Worm (Caenorhabditis elegans) whole organism, L4 larva: Measurements from ENCODE around the gene nspg-7.2.

ENCODE experiments used
- Y75B8A.6 ChIP-seq: fragments of 200-800 bp; sonication (Bioruptor generic); IDR thresholded peaks from 2 replicates; pipeline ENCODE4 v1.3.6; 2022; ENCODE audit warnings: missing genetic modification reagents, missing genetic modification characterization, missing compliant biosample characterization
- aly-2 ChIP-seq: sonication (generic microtip); optimal IDR thresholded peaks from 2 replicates; lab custom pipeline; 2018; ENCODE audit warnings: missing biosample characterization, missing genetic modification characterization
- ama-1 ChIP-seq: fragments of 150-350 bp; optimal IDR thresholded peaks from 2 replicates; lab custom pipeline; 2014; ENCODE audit warnings: inconsistent platforms, mixed read lengths
- dmd-9 ChIP-seq: fragments of 200-800 bp; sonication (Bioruptor generic); IDR thresholded peaks from 2 replicates; pipeline ENCODE4 v1.3.6; 2022; ENCODE audit warnings: missing genetic modification reagents, missing genetic modification characterization, missing compliant biosample characterization
- lin-15B ChIP-seq: fragments of 150-350 bp; sonication (generic microtip); optimal IDR thresholded peaks from 3 replicates; lab custom pipeline; 2014; ENCODE audit warnings: missing biosample characterization, missing genetic modification characterization
- nhr-28 ChIP-seq: fragments of 150-350 bp; optimal IDR thresholded peaks from 2 replicates; lab custom pipeline; 2014; ENCODE audit warnings: missing biosample characterization, missing genetic modification characterization
- skn-1 ChIP-seq: fragments of 150-350 bp; optimal IDR thresholded peaks from 2 replicates; lab custom pipeline; 2014; ENCODE audit warnings: missing biosample characterization, missing genetic modification characterization

DNA sequence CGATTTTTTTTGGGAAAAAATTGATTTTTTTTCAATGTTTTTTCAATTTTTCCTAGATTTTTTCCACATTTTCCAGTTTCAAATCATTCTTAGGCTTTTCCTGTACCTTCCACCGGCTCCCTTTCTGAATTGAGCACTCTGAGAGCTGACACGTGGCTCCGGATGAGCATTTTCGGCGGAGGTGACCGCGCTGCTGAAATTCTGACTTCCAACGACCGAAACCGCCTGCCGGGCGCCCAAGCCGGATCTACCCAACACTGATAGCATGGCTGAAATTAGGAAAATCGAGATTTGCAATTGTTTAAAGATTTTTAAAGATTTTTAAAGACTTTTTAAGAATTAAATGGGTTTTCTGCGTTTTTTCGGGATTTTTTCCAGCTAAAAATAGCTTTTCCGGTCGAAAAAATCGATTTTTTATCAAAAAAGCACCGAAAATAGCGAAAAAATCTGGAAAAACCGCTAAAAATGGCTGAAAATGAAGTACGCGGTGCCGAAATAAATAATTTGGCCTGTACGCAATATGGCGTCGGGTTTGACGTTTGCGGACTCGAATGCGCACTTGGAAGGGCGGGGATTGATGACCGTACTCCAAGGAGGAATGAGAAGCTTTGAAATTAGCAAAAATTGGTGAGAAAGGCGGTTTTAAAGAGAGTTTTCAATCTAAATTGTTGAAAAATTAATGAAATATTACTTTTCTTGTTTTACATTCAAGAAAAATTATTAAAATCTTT lies 9.7 kb downstream of the nspg-7.2 start, which contains the start of gene nduf-9:
- TF ChIP-seq nhr-28 (no peak), ama-1 (lab: Kevin White, UChicago) (no peak), aly-2 (tag; lab: Kevin White, UChicago) (no peak), skn-1 (tag; lab: Kevin White, UChicago) (no peak), Y75B8A.6 (GFP tag; lab: Robert Waterston, UW) (no peak), dmd-9 (GFP tag; lab: Robert Waterston, UW) (no peak), lin-15B (tag; lab: Kevin White, UChicago) (no peak)
